Fruit fly (Drosophila melanogaster): Measurements from ENCODE around the gene HtrA2.

- no peak for TF ChIP-seq usp (GFP tag; optimal IDR thresholded peaks at IDR 0.05)
- TF ChIP-seq CG8478 (optimal IDR thresholded peaks at IDR 0.05), result no peak
- TF ChIP-seq Dll (optimal IDR thresholded peaks at IDR 0.05), result no peak
- no peak for TF ChIP-seq pan (optimal IDR thresholded peaks at IDR 0.05)
These were observed 45.2 kb downstream of the HtrA2 start for dm6 chr3R:14466312-14466711.

All from whole organism.